Fruit fly (Drosophila melanogaster) Kc167 (cell line): ENCODE data around the gene CG6420.

Experiments
- Myc ChIP-seq: fragments of >200 bp; optimal IDR thresholded peaks from 2 replicates; lab custom pipeline; 2017; ENCODE audit warnings: missing external identifiers
- Sin3A ChIP-seq: fragments of >200 bp; optimal IDR thresholded peaks from 2 replicates; lab custom pipeline; 2018; ENCODE audit warnings: missing external identifiers
- h ChIP-seq: fragments of >200 bp; optimal IDR thresholded peaks from 3 replicates; lab custom pipeline; 2018; ENCODE audit warnings: missing external identifiers
- psq ChIP-seq: fragments of >200 bp; optimal IDR thresholded peaks from 2 replicates; lab custom pipeline; 2017; ENCODE audit warnings: missing external identifiers

dm6 chr3R:26725833-26726232, 817 bp upstream of the CG6420 start, which contains the start of gene CG14244:
- TF ChIP-seq psq = no peak
- TF ChIP-seq Sin3A (lab: Kevin White, UChicago) = no peak
- no peak for TF ChIP-seq h
- TF ChIP-seq Myc (lab: Kevin White, UChicago) = no peak
